Fruit fly (Drosophila melanogaster): ENCODE data around the gene spen.

Gene spen

DNA sequence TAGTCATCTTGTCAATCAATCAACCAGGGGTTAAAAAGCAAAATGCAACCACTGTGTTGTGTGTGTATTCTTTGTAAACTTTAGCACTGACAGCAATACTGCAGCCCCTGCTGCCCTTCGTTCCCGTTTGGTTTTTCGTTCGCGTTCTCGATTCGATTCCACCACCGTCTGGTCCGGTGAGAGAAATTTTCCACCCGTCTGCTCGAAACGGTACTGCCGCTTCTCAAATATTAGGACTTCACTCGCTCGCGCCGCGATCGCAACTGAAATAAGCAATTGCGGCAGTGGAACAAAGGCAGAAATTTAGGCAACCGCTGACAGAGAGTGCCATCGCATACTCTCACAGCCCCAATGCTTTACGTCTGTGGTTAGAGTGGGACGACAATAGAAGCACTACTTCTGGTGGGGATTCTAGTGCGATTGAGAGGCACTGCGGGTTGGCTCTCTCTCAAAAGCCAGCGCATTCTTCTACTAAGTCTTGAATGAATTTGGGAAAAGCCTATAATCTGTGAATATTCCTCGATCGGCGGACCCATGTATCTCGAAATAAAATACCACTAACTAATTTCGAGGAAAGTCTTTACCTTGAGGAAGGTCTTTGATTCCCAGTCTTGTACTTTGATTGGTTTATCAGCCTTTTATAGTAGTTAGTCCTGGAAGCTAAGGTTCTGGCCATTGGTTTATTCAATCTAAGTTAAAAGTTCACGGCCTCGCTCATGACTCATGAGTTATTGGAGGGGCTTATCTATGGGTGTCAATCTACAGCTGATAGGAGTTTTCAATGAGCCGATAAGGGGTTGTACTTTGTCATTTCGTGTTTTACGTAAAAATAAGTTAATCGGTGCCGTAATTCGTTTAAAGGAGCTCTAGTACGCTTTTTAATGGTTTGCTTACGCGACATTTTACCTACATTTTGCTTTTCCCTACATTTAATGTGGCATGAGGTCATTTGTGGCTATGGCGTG lies 29.6 kb upstream of the spen start (continued):
- peak; percentile 82 for TF ChIP-seq lab (GFP tag; optimal IDR thresholded peaks at IDR 0.05)
- peak; percentile 66 for TF ChIP-seq CG13296 (GFP tag; optimal IDR thresholded peaks at IDR 0.05)
- TF ChIP-seq CG8290 (GFP tag; optimal IDR thresholded peaks at IDR 0.05), result peak; percentile 41
- TF ChIP-seq CG8290 (tag; optimal IDR thresholded peaks at IDR 0.05), result peak; percentile 21 to 82
- TF ChIP-seq grn (GFP tag; optimal IDR thresholded peaks at IDR 0.05), result peak; percentile 90
- TF ChIP-seq vvl (GFP tag; IDR thresholded peaks at IDR 0.05), result peak; percentile 76
- TF ChIP-seq Rx (GFP tag; IDR thresholded peaks at IDR 0.05), result no peak
- peak; percentile 59 for TF ChIP-seq scrt (GFP tag; optimal IDR thresholded peaks at IDR 0.05)
- TF ChIP-seq Eip74EF (GFP tag; optimal IDR thresholded peaks at IDR 0.05), result peak in 1 of 2 experiments; percentile 35
- no peak for TF ChIP-seq ap (GFP tag; IDR thresholded peaks at IDR 0.05)
- TF ChIP-seq sisA (GFP tag; IDR thresholded peaks at IDR 0.05), result no peak
- TF ChIP-seq CG3726 (GFP tag; IDR thresholded peaks at IDR 0.05), result no peak
- TF ChIP-seq CG7928 (GFP tag; optimal IDR thresholded peaks at IDR 0.05), result no peak
- TF ChIP-seq tgo (GFP tag; IDR thresholded peaks at IDR 0.05), result no peak
- TF ChIP-seq CG10321 (GFP tag; IDR thresholded peaks at IDR 0.05), result peak; percentile 97
- no peak for TF ChIP-seq Lhr (GFP tag; optimal IDR thresholded peaks at IDR 0.05)
- TF ChIP-seq Nf-YC (tag; optimal IDR thresholded peaks at IDR 0.05), result peak; percentile 74
- no peak for TF ChIP-seq Mad (GFP tag; optimal IDR thresholded peaks at IDR 0.05)
- TF ChIP-seq Drgx (GFP tag; IDR thresholded peaks at IDR 0.05), result 0 out of 2 replicates have a peak, but pooled peaks have one; percentile 27
- no peak for TF ChIP-seq pan (optimal IDR thresholded peaks at IDR 0.05)
- peak in 1 of 2 experiments; percentile 72 for TF ChIP-seq pan (GFP tag; optimal IDR thresholded peaks at IDR 0.05 in 1 of 2, IDR thresholded peaks at IDR 0.05 in 1 of 2)
- no peak for TF ChIP-seq CG6683 (GFP tag; optimal IDR thresholded peaks at IDR 0.05)
- TF ChIP-seq CG11456 (GFP tag; IDR thresholded peaks at IDR 0.05), result peak; percentile 51; the same call in 1 of the 3 replicates
- peak; percentile 90 for TF ChIP-seq CG10543 (GFP tag; optimal IDR thresholded peaks at IDR 0.05)
- TF ChIP-seq Hmr (GFP tag; optimal IDR thresholded peaks at IDR 0.05), result peak; percentile 57
- peak; percentile 1 for TF ChIP-seq zf30C (GFP tag; optimal IDR thresholded peaks at IDR 0.05)
- TF ChIP-seq psq (GFP tag; optimal IDR thresholded peaks at IDR 0.05), result no peak
- TF ChIP-seq Hey (tag; optimal IDR thresholded peaks at IDR 0.05), result no peak
- no peak for TF ChIP-seq toy (GFP tag; IDR thresholded peaks at IDR 0.05)
- peak; percentile 62; the same call in 1 of the 2 replicates for TF ChIP-seq Bgb (GFP tag; IDR thresholded peaks at IDR 0.05; ENCODE audit: partially characterized antibody)
- peak; percentile 20 for TF ChIP-seq HmgD (GFP tag; optimal IDR thresholded peaks at IDR 0.05)
- peak; percentile 75; the same call in 2 of the 3 replicates for TF ChIP-seq Dbx (GFP tag; IDR thresholded peaks at IDR 0.05)
- peak; percentile 39 for TF ChIP-seq Meics (GFP tag; optimal IDR thresholded peaks at IDR 0.05)
- no peak for TF ChIP-seq chn (GFP tag; optimal IDR thresholded peaks at IDR 0.05)
- no peak for TF ChIP-seq org-1 (GFP tag; optimal IDR thresholded peaks at IDR 0.05)
- peak; percentile 53 for TF ChIP-seq CG6254 (GFP tag; optimal IDR thresholded peaks at IDR 0.05)
- TF ChIP-seq Nf-YA (GFP tag; IDR thresholded peaks at IDR 0.05), result no peak
- TF ChIP-seq CG31365 (tag; optimal IDR thresholded peaks at IDR 0.05), result peak; percentile 66
- TF ChIP-seq ewg (GFP tag; optimal IDR thresholded peaks at IDR 0.05), result no peak
- TF ChIP-seq hth (optimal IDR thresholded peaks at IDR 0.05), result no peak
- no peak for TF ChIP-seq CG14050 (GFP tag; IDR thresholded peaks at IDR 0.05)
- peak in 1 of 2 experiments; percentile 77 for TF ChIP-seq eve (GFP tag; optimal IDR thresholded peaks at IDR 0.05)
- TF ChIP-seq sna (GFP tag; IDR thresholded peaks at IDR 0.05; ENCODE audit: partially characterized antibody), result no peak; the same call in 1 of the 2 replicates
- no peak for TF ChIP-seq CG6689 (GFP tag; IDR thresholded peaks at IDR 0.05)
- TF ChIP-seq zfh1 (GFP tag; IDR thresholded peaks at IDR 0.05), result peak; percentile 60; the same call in 2 of the 3 replicates
- TF ChIP-seq CG14860 (GFP tag; IDR thresholded peaks at IDR 0.05; ENCODE audit: partially characterized antibody), result peak; percentile 33; the same call in 1 of the 3 replicates
- peak; percentile 74 for TF ChIP-seq Deaf1 (tag; optimal IDR thresholded peaks at IDR 0.05)
- TF ChIP-seq CG16863 (GFP tag; optimal IDR thresholded peaks at IDR 0.05), result no peak
- no peak for TF ChIP-seq CG17912 (GFP tag; optimal IDR thresholded peaks at IDR 0.05)
